Worm (Caenorhabditis elegans): Measurements from ENCODE around the gene ints-2.
A peak's percentile ranks its signal among the peaks of the same experiment; 100 is the strongest.
"Not testable (repeated sequence)": the region's sequence is repeated elsewhere in the genome, so short reads cannot be mapped to it uniquely, and the experiment has no call there.

ints-2 gene

DNA sequence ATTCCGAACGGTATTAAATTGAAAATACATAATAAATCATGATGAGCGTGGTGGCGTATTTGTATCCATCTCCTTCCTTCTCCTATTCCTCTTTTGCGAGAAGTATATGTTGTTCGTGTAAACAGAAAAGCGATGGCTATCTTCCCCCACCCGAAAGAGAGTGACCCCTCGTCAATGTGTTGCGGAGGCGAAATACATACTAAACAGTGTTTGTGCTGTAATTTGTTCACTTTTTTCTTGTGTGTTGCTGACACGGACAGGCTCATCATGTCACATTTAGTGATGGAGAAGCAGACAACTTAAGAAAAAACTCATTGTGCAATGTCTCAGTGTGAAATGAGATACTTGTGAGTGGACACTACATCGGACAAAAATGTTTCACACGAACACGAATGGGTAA, 46.2 kb downstream of the ints-2 start:
- TF ChIP-seq hlh-11 (tag; optimal IDR thresholded peaks at IDR 0.05), result peak; percentile 10
- peak; percentile 12 for TF ChIP-seq mxl-3 (GFP tag; optimal IDR thresholded peaks at IDR 0.05)
- no peak for TF ChIP-seq daf-19 (GFP tag; conservative IDR thresholded peaks at IDR 0.05)
- TF ChIP-seq ztf-11 (tag; optimal IDR thresholded peaks at IDR 0.05), result no peak
- no peak for TF ChIP-seq nhr-25 (tag; optimal IDR thresholded peaks at IDR 0.05; ENCODE audit: borderline replicate concordance, insufficient read depth)
- no peak for TF ChIP-seq arid-1 (GFP tag; conservative IDR thresholded peaks at IDR 0.05)
- peak in 1 of 2 experiments; percentile 56 for TF ChIP-seq daf-16 (GFP tag; optimal IDR thresholded peaks at IDR 0.05)
- TF ChIP-seq daf-16 (tag; optimal IDR thresholded peaks at IDR 0.05), result peak; percentile 80
- no peak for TF ChIP-seq F10B5.3 (tag; optimal IDR thresholded peaks at IDR 0.05)
- peak in 1 of 2 experiments; percentile 24 for TF ChIP-seq unc-62 (GFP tag; optimal IDR thresholded peaks at IDR 0.05 in 1 of 2)
- TF ChIP-seq unc-62 (tag; optimal IDR thresholded peaks at IDR 0.05), result no peak
- peak; percentile 20; the same call in 1 of the 2 replicates for TF ChIP-seq dmd-6 (GFP tag; IDR thresholded peaks at IDR 0.05)
- no peak for TF ChIP-seq R02D3.7 (tag; optimal IDR thresholded peaks at IDR 0.05)
- no peak for TF ChIP-seq lir-3 (tag; optimal IDR thresholded peaks at IDR 0.05)
- peak; percentile 8 for TF ChIP-seq nhr-28 (tag; optimal IDR thresholded peaks at IDR 0.05)
- TF ChIP-seq daf-12 (tag; optimal IDR thresholded peaks at IDR 0.05), result no peak
- no peak for TF ChIP-seq duxl-1 (tag; optimal IDR thresholded peaks at IDR 0.05; ENCODE audit: poor library complexity)

DNA sequence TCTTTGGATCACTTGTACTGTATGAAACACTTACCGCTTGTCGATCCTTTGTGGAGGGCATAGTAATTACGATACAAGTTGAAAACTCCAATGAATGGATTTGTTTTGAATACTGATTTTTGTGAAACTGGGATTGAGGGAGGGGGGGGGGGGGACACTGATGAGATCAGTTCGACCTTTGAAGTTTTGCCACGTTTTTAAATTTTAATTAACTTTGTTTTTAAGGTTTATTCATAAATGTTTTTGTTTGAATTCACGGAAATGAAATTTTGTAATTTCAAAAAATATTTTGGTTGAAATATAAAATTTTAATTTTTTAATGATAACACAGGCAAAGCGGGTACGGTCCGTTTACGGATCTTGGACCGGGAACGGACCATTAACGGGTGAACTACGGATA, 50.5 kb downstream of the ints-2 start, which contains the start of gene ent-3:
ent-3 (minus strand) TSS at position 101 of the 400 bp plus-strand sequence.
- no peak for TF ChIP-seq ceh-44 (GFP tag; IDR thresholded peaks at IDR 0.05)
- TF ChIP-seq lin-1 (GFP tag; IDR thresholded peaks at IDR 0.05), result no peak
- no peak for TF ChIP-seq lsy-2 (tag; optimal IDR thresholded peaks at IDR 0.05)
- no peak for TF ChIP-seq jun-1 (tag; optimal IDR thresholded peaks at IDR 0.05)
- no peak for TF ChIP-seq zip-11 (GFP tag; IDR thresholded peaks at IDR 0.05)
- no peak for TF ChIP-seq Y5F2A.4 (GFP tag; optimal IDR thresholded peaks at IDR 0.05)
- no peak for TF ChIP-seq dmd-9 (GFP tag; IDR thresholded peaks at IDR 0.05)
- no peak for TF ChIP-seq D1046.2 (GFP tag; IDR thresholded peaks at IDR 0.05)
- TF ChIP-seq daf-8 (GFP tag; IDR thresholded peaks at IDR 0.05), result no peak
- no peak for TF ChIP-seq ama-1 (optimal IDR thresholded peaks at IDR 0.05)
- no peak for TF ChIP-seq unc-62 (GFP tag; optimal IDR thresholded peaks at IDR 0.05 in 1 of 2)
- TF ChIP-seq unc-62 (tag; optimal IDR thresholded peaks at IDR 0.05), result no peak
- TF ChIP-seq madf-9 (GFP tag; conservative IDR thresholded peaks at IDR 0.05), result no peak
- no peak for TF ChIP-seq ZK337.2 (GFP tag; IDR thresholded peaks at IDR 0.05)
- TF ChIP-seq unc-130 (GFP tag; optimal IDR thresholded peaks at IDR 0.05), result no peak
- no peak for TF ChIP-seq lir-3 (tag; optimal IDR thresholded peaks at IDR 0.05)
- TF ChIP-seq lim-7 (GFP tag; IDR thresholded peaks at IDR 0.05), result no peak
- no peak for TF ChIP-seq nhr-41 (GFP tag; IDR thresholded peaks at IDR 0.05)
- TF ChIP-seq ceh-82 (tag; optimal IDR thresholded peaks at IDR 0.05), result no peak
- TF ChIP-seq F44E2.7 (GFP tag; IDR thresholded peaks at IDR 0.05), result no peak

DNA sequence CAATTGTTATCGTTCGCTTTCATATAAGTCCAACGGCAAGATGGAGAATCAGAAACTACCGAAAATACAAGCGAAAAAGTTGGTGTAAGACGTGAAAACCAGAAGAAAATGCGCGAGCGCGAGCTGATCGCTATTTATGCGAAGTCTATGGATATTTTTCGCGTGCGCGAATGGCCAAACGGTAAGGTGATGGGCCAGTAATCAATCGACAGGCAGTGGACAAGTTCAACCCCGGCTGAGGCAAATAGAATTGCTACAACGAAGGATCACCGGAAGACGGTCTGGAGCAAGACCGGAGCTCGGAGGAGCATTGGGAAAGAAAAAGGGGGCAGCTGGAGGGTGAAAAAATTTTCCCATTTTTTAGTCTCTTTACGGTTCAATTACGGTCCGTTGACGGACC, 52.0 kb downstream of the ints-2 start:
- TF ChIP-seq snpc-1.2 (GFP tag; IDR thresholded peaks at IDR 0.05) (peak; percentile 84), nhr-41 (GFP tag; IDR thresholded peaks at IDR 0.05) (peak; percentile 26; the same call in 1 of the 2 replicates), lin-38 (GFP tag; IDR thresholded peaks at IDR 0.05) (peak; percentile 82), Y105C5A.15 (GFP tag; IDR thresholded peaks at IDR 0.05) (0 out of 2 replicates have a peak, but pooled peaks have one; percentile 47), dmd-8 (GFP tag; IDR thresholded peaks at IDR 0.05) (peak; percentile 78), ceh-44 (GFP tag; IDR thresholded peaks at IDR 0.05) (peak; percentile 64; the same call in 1 of the 2 replicates), vab-7 (GFP tag; IDR thresholded peaks at IDR 0.05) (peak; percentile 64), php-3 (GFP tag; IDR thresholded peaks at IDR 0.05) (peak; percentile 53; the same call in 1 of the 2 replicates), madf-5 (GFP tag; IDR thresholded peaks at IDR 0.05) (peak; percentile 33 to 77; a peak in 2 of 4 replicates), D1046.2 (GFP tag; IDR thresholded peaks at IDR 0.05) (peak; percentile 86; the same call in 1 of the 2 replicates), pha-4 (GFP tag; IDR thresholded peaks at IDR 0.05) (peak; percentile 75), T26A8.4 (GFP tag; IDR thresholded peaks at IDR 0.05) (peak; percentile 52; the same call in 1 of the 2 replicates), madf-9 (GFP tag; conservative IDR thresholded peaks at IDR 0.05) (peak; percentile 59; the same call in 1 of the 2 replicates), F26F4.8 (GFP tag; conservative IDR thresholded peaks at IDR 0.05) (peak; percentile 92), tra-1 (GFP tag; IDR thresholded peaks at IDR 0.05) (peak; percentile 49; the same call in 1 of the 2 replicates), saeg-2 (GFP tag; IDR thresholded peaks at IDR 0.05) (0 out of 2 replicates have a peak, but pooled peaks have one; percentile 46), nhr-42 (GFP tag; IDR thresholded peaks at IDR 0.05) (0 out of 2 replicates have a peak, but pooled peaks have one; percentile 65), daf-8 (GFP tag; IDR thresholded peaks at IDR 0.05) (0 out of 2 replicates have a peak, but pooled peaks have one; percentile 33), lim-7 (GFP tag; IDR thresholded peaks at IDR 0.05) (peak; percentile 89), dmd-6 (GFP tag; IDR thresholded peaks at IDR 0.05) (0 out of 2 replicates have a peak, but pooled peaks have one; percentile 35)
- TF ChIP-seq pha-4 (tag; optimal IDR thresholded peaks at IDR 0.05), result not testable (repeated sequence)

Data from whole organism, L4 larva.